Worm (Caenorhabditis elegans) whole organism, young adult: ENCODE data around the gene C25E10.10.

ENCODE experiments used
- F39B2.1 ChIP-seq: fragments of 200-800 bp; sonication (Bioruptor generic); IDR thresholded peaks from 2 replicates; pipeline ENCODE4 v1.3.6; 2022; ENCODE audit warnings: missing genetic modification reagents, missing genetic modification characterization, missing compliant biosample characterization
- K11D2.4 ChIP-seq: fragments of 200-800 bp; sonication (Bioruptor generic); IDR thresholded peaks from 2 replicates; pipeline ENCODE4 v1.3.6; 2022; ENCODE audit warnings: missing genetic modification reagents, missing genetic modification characterization, missing compliant biosample characterization
- akir-1 ChIP-seq: fragments of 200-800 bp; sonication (Bioruptor generic); optimal IDR thresholded peaks from 2 replicates; lab custom pipeline; 2018; ENCODE audit warnings: mild to moderate bottlenecking, missing genetic modification characterization, moderate library complexity, missing compliant biosample characterization
- athp-1 ChIP-seq: sonication (generic microtip); optimal IDR thresholded peaks from 2 replicates; lab custom pipeline; 2017; ENCODE audit warnings: mild to moderate bottlenecking, missing genetic modification characterization, missing compliant biosample characterization
- attf-6 ChIP-seq: fragments of 200-800 bp; sonication (Bioruptor generic); IDR thresholded peaks from 2 replicates; pipeline ENCODE4 v1.3.6; 2022; ENCODE audit warnings: missing genetic modification reagents, missing genetic modification characterization, missing compliant biosample characterization
- dpff-1 ChIP-seq: sonication (generic microtip); optimal IDR thresholded peaks from 2 replicates; lab custom pipeline; 2017; ENCODE audit warnings: mild to moderate bottlenecking, missing genetic modification characterization, missing compliant biosample characterization
- fkh-3 ChIP-seq: sonication (generic microtip); optimal IDR thresholded peaks from 2 replicates; lab custom pipeline; 2016; ENCODE audit warnings: mild to moderate bottlenecking, missing genetic modification characterization, missing compliant biosample characterization
- lin-40 ChIP-seq: sonication (generic microtip); optimal IDR thresholded peaks from 2 replicates; lab custom pipeline; 2016; ENCODE audit warnings: missing genetic modification characterization, mild to moderate bottlenecking, missing compliant biosample characterization, missing genotype, missing genetic modification reagents
- lin-54 ChIP-seq: fragments of 200-800 bp; sonication (Bioruptor generic); optimal IDR thresholded peaks from 2 replicates; lab custom pipeline; 2018; ENCODE audit warnings: mild to moderate bottlenecking, missing genetic modification characterization, missing compliant biosample characterization
- madf-8 ChIP-seq: fragments of 200-800 bp; sonication (Bioruptor generic); conservative IDR thresholded peaks from 2 replicates; pipeline ENCODE4 v1.3.6; 2022; ENCODE audit warnings: missing genetic modification reagents, missing genetic modification characterization, missing compliant biosample characterization
- mel-28 ChIP-seq: sonication (generic microtip); optimal IDR thresholded peaks from 2 replicates; lab custom pipeline; 2016; ENCODE audit warnings: borderline replicate concordance, mild to moderate bottlenecking, missing genetic modification characterization, missing compliant biosample characterization
- nfyb-1 ChIP-seq: fragments of 200-800 bp; sonication (Bioruptor generic); IDR thresholded peaks from 2 replicates; pipeline ENCODE4 v1.3.6; 2022; ENCODE audit warnings: missing genetic modification reagents, missing genetic modification characterization, missing compliant biosample characterization
- pha-4 ChIP-seq: fragments of 150-350 bp; sonication (generic microtip); optimal IDR thresholded peaks from 2 replicates; lab custom pipeline; 2014; ENCODE audit warnings: missing biosample characterization, missing genetic modification reagents, missing genetic modification characterization
- ztf-28 ChIP-seq: fragments of 200-800 bp; sonication (Bioruptor generic); IDR thresholded peaks from 2 replicates; pipeline ENCODE4 v1.3.6; 2022; ENCODE audit warnings: missing genetic modification reagents, missing genetic modification characterization, missing compliant biosample characterization

C25E10.10 gene

DNA sequence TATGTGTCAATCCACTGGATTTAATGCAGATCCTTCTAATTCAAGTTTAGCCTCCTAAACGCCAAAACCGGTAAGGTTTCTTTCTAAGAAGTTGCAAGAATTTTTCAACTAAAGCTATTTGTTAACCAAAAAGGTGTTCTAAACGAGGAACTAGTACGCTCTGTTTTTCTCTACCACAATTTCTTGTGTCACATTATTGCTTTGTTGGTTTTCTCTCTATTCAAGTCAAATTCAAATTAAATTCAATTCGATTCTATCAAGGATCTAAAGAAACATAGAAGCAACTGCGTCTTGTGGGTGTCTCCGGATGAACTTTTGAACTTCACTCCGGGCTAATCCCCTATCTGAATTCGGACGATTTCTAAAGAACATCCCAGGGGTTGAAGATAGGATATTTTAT is 39.7 kb downstream of the C25E10.10 start, which contains the start of gene oac-40:
Gene oac-40 (plus strand): TSS at position 301 of the 400 bp plus-strand sequence.
- no peak for TF ChIP-seq F39B2.1 (GFP tag; lab: Robert Waterston, UW)
- TF ChIP-seq fkh-3 (tag; lab: Kevin White, UChicago) = no peak
- no peak for TF ChIP-seq akir-1 (GFP tag; lab: Kevin White, UChicago)
- no peak for TF ChIP-seq lin-54 (GFP tag; lab: Kevin White, UChicago)
- TF ChIP-seq ztf-28 (GFP tag; lab: Robert Waterston, UW) = no peak
- no peak for TF ChIP-seq dpff-1 (tag; lab: Kevin White, UChicago)
- TF ChIP-seq, all 124 proteins: peak for 0

DNA sequence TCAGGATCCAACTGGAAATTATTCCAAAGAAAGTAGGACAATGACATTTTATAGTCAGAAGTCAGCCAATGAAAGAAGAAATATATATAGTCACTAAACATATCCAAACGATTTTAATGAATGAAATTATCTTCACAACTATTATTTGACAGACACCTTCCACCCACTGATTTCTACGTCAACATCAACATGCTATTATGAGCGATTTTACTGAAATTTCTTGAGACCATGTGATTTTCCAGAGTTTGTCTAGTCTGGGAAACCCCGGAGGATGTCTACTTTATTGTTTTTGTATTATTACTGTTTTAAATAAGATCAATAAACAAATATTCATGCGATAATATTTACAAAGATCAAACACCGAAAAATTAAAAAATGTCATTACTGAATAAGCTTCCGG is 40.6 kb downstream of the C25E10.10 start, which contains the start of gene srt-18:
Gene srt-18 (minus strand): TSS at position 101 of the 400 bp plus-strand sequence.
- TF ChIP-seq nfyb-1 (GFP tag; lab: Robert Waterston, UW) (no peak), K11D2.4 (GFP tag; lab: Robert Waterston, UW) (no peak), mel-28 (tag; lab: Kevin White, UChicago) (no peak), pha-4 (no peak), attf-6 (GFP tag; lab: Robert Waterston, UW) (no peak), lin-40 (tag; lab: Kevin White, UChicago) (no peak), madf-8 (no peak)
- TF ChIP-seq, all 124 proteins: peak for 0

- no peak for TF ChIP-seq nfyb-1 (GFP tag; lab: Robert Waterston, UW)
- TF ChIP-seq, all 124 proteins: peak for 0
Measured at ce11 chrV:9013765-9014164, 42.4 kb downstream of the C25E10.10 start, which contains the start of gene srh-201. TSS of gene srh-201 (minus strand) at chrV:9013865.

DNA sequence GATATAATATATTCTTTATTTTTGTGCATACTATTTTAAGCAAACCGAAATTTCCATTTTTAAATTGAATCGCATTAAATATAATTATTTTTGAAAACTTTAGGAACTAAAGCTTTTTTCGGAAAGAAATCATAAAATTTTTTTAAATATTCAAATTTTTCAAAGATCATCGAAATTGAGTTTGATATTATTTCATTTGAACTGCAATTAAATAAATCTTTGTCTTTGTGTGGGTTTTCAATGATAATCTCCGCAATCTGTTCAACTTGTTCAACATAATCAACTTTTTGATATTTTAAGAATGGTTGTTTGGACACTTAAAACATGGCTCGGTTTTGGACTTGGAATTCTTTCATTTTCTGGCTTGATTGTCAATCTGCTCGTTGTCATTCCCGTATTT is 47.0 kb downstream of the C25E10.10 start, which contains the start of gene srx-2:
Gene srx-2 (plus strand): TSS at position 301 of the 400 bp plus-strand sequence.
- TF ChIP-seq nfyb-1 (GFP tag; lab: Robert Waterston, UW) (no peak), athp-1 (tag; lab: Kevin White, UChicago) (no peak)
